Fruit fly (Drosophila melanogaster): ENCODE measurements around the gene CG1231.

dm6 chr3L:311607-312006 lies 44.6 kb upstream of the CG1231 start:
- no peak for TF ChIP-seq psq (optimal IDR thresholded peaks at IDR 0.05)
- no peak for TF ChIP-seq insv (optimal IDR thresholded peaks at IDR 0.05)
- no peak for TF ChIP-seq ttk (optimal IDR thresholded peaks at IDR 0.05)
- TF ChIP-seq h (optimal IDR thresholded peaks at IDR 0.05): no peak
- TF ChIP-seq Myc (optimal IDR thresholded peaks at IDR 0.05): no peak
